Worm (Caenorhabditis elegans): ENCODE data around the gene F35C8.5.

Gene F35C8.5

ce11 chrX:5365437-5365836 is at the start of gene F35C8.5:
Gene F35C8.5, plus strand, starts transcription at chrX:5365813.
- peak; percentile 38 for TF ChIP-seq fos-1 (tag; optimal IDR thresholded peaks at IDR 0.05)
- no peak for TF ChIP-seq ceh-16 (tag; optimal IDR thresholded peaks at IDR 0.05)
- no peak for TF ChIP-seq C34F6.9 (tag; optimal IDR thresholded peaks at IDR 0.05)
- no peak for TF ChIP-seq lin-39 (tag; optimal IDR thresholded peaks at IDR 0.05)
- no peak for TF ChIP-seq alr-1 (tag; optimal IDR thresholded peaks at IDR 0.05)

DNA sequence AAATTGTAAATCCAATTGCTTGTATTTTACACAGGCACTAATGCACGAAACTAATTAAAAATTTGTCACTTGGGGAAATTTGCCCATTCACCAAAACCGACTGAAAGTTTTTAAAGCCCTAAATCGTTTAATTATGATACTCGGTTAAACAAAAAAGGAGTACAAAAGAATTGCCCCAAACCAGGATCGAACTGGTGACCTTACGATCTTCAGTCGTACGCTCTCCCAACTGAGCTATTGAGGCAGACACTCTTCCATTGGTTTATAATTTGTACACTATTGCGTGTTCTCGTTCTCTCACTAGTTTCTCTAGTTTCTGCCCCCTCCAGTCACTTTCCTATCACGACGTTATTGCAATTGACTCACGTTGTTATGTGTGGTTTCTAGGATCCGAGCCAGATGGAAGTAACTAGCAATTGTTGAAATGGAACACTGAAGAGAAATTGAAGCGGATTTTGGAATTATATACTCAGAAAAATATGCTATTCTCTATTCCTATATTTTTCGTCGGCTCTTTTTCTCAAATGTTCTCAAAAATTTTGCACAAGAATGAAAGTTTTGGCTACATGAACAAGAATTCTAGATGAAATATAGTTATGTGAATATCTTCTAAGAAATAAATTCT is 46.3 kb upstream of the F35C8.5 start:
- TF ChIP-seq nhr-10 (tag; optimal IDR thresholded peaks at IDR 0.05), result no peak
- TF ChIP-seq lin-13 (GFP tag; optimal IDR thresholded peaks at IDR 0.05), result peak; percentile 15
- no peak for TF ChIP-seq ztf-11 (tag; optimal IDR thresholded peaks at IDR 0.05)
- peak; percentile 31 for TF ChIP-seq F13H6.1 (tag; optimal IDR thresholded peaks at IDR 0.05)
- no peak for TF ChIP-seq blmp-1 (tag; optimal IDR thresholded peaks at IDR 0.05; ENCODE audit: insufficient read depth)
- TF ChIP-seq nhr-237 (tag; optimal IDR thresholded peaks at IDR 0.05), result no peak
- no peak for TF ChIP-seq zag-1 (tag; optimal IDR thresholded peaks at IDR 0.05)
- peak; percentile 45 for TF ChIP-seq crh-2 (tag; optimal IDR thresholded peaks at IDR 0.05)
- no peak for TF ChIP-seq lin-11 (tag; optimal IDR thresholded peaks at IDR 0.05)
- no peak for TF ChIP-seq ztf-1 (GFP tag; conservative IDR thresholded peaks at IDR 0.05)
- TF ChIP-seq nhr-6 (tag; optimal IDR thresholded peaks at IDR 0.05), result no peak
- no peak for TF ChIP-seq C34F6.9 (tag; optimal IDR thresholded peaks at IDR 0.05)
- TF ChIP-seq elt-3 (tag; optimal IDR thresholded peaks at IDR 0.05), result no peak
- TF ChIP-seq snpc-4 (tag; optimal IDR thresholded peaks at IDR 0.05), result no peak
- peak; percentile 83 for TF ChIP-seq nhr-129 (tag; optimal IDR thresholded peaks at IDR 0.05)
- TF ChIP-seq ZK546.5 (tag; optimal IDR thresholded peaks at IDR 0.05), result no peak
- TF ChIP-seq sma-3 (GFP tag; optimal IDR thresholded peaks at IDR 0.05), result no peak
- TF ChIP-seq alr-1 (tag; optimal IDR thresholded peaks at IDR 0.05), result no peak
- TF ChIP-seq nhr-12 (tag; optimal IDR thresholded peaks at IDR 0.05), result no peak
- TF ChIP-seq peb-1 (tag; optimal IDR thresholded peaks at IDR 0.05), result no peak
- TF ChIP-seq R02D3.7 (tag; optimal IDR thresholded peaks at IDR 0.05), result no peak
- no peak for TF ChIP-seq skn-1 (tag; optimal IDR thresholded peaks at IDR 0.05)
- no peak for TF ChIP-seq nhr-77 (tag; optimal IDR thresholded peaks at IDR 0.05)
- no peak for TF ChIP-seq unc-62 (GFP tag; optimal IDR thresholded peaks at IDR 0.05)
- no peak for TF ChIP-seq mdl-1 (tag; optimal IDR thresholded peaks at IDR 0.05)
- peak in 1 of 2 experiments; percentile 27 for TF ChIP-seq lsy-2 (tag; optimal IDR thresholded peaks at IDR 0.05)
- TF ChIP-seq ceh-16 (tag; optimal IDR thresholded peaks at IDR 0.05), result no peak
- TF ChIP-seq nhr-25 (tag; optimal IDR thresholded peaks at IDR 0.05), result no peak
- no peak for TF ChIP-seq nhr-23 (tag; optimal IDR thresholded peaks at IDR 0.05)
- TF ChIP-seq lin-39 (tag; optimal IDR thresholded peaks at IDR 0.05), result no peak
- peak; percentile 10 for TF ChIP-seq Y55F3AM.14 (GFP tag; optimal IDR thresholded peaks at IDR 0.05)
- peak; percentile 58 for TF ChIP-seq gmeb-1 (tag; optimal IDR thresholded peaks at IDR 0.05)
- no peak for TF ChIP-seq ztf-4 (tag; optimal IDR thresholded peaks at IDR 0.05)
- no peak for TF ChIP-seq ama-1 (optimal IDR thresholded peaks at IDR 0.05)
- peak; percentile 35 for TF ChIP-seq nhr-21 (tag; optimal IDR thresholded peaks at IDR 0.05)
- TF ChIP-seq unc-55 (GFP tag; optimal IDR thresholded peaks at IDR 0.05), result no peak
- peak; percentile 47 for TF ChIP-seq egl-27 (tag; optimal IDR thresholded peaks at IDR 0.05)
- TF ChIP-seq mbf-1 (tag; optimal IDR thresholded peaks at IDR 0.05), result no peak
- peak; percentile 51 for TF ChIP-seq fos-1 (tag; optimal IDR thresholded peaks at IDR 0.05)
- TF ChIP-seq sem-4 (tag; optimal IDR thresholded peaks at IDR 0.05), result peak; percentile 25
- no peak for TF ChIP-seq elt-1 (tag; optimal IDR thresholded peaks at IDR 0.05)
- TF ChIP-seq dmd-4 (tag; optimal IDR thresholded peaks at IDR 0.05), result no peak
- TF ChIP-seq aly-2 (tag; optimal IDR thresholded peaks at IDR 0.05), result no peak
- no peak for TF ChIP-seq ceh-82 (tag; optimal IDR thresholded peaks at IDR 0.05)
- peak; percentile 70 for TF ChIP-seq sma-9 (GFP tag; optimal IDR thresholded peaks at IDR 0.05)
- no peak for TF ChIP-seq sma-9 (tag; optimal IDR thresholded peaks at IDR 0.05)
- no peak for TF ChIP-seq unc-39 (tag; optimal IDR thresholded peaks at IDR 0.05)
- TF ChIP-seq nhr-11 (tag; optimal IDR thresholded peaks at IDR 0.05), result no peak
- no peak for TF ChIP-seq mab-5 (tag; optimal IDR thresholded peaks at IDR 0.05)

All from whole organism, L2 larva.